Worm (Caenorhabditis elegans) whole organism, L4 larva: Measurements from ENCODE around the gene Y54E2A.4.

Experiments used
- D1046.2 ChIP-seq: fragments of 200-800 bp; sonication (Bioruptor generic); IDR thresholded peaks from 2 replicates; pipeline ENCODE4 v1.3.6; 2022; ENCODE audit warnings: missing genetic modification characterization, missing compliant biosample characterization
- F26F4.8 ChIP-seq: fragments of 200-800 bp; sonication (Bioruptor generic); conservative IDR thresholded peaks from 2 replicates; pipeline ENCODE4 v1.3.6; 2022; ENCODE audit warnings: missing genetic modification characterization, missing compliant biosample characterization
- F44E2.7 ChIP-seq: fragments of 200-800 bp; sonication (Bioruptor generic); IDR thresholded peaks from 2 replicates; pipeline ENCODE4 v2.1.2; 2022; ENCODE audit warnings: missing genetic modification characterization, missing compliant biosample characterization
- F49E8.2 ChIP-seq: sonication (generic microtip); optimal IDR thresholded peaks from 2 replicates; lab custom pipeline; 2016; ENCODE audit warnings: missing compliant biosample characterization, mild to moderate bottlenecking, missing genetic modification characterization, borderline replicate concordance
- T20F7.1 ChIP-seq: fragments of 200-800 bp; sonication (Bioruptor generic); optimal IDR thresholded peaks from 2 replicates; lab custom pipeline; 2018; ENCODE audit warnings: mild to moderate bottlenecking, missing genetic modification characterization, missing compliant biosample characterization
- T26A8.4 ChIP-seq: fragments of 200-800 bp; sonication (Bioruptor generic); IDR thresholded peaks from 2 replicates; pipeline ENCODE4 v1.3.6; 2022; ENCODE audit warnings: missing genetic modification characterization, missing compliant biosample characterization
- Y105C5A.15 ChIP-seq: fragments of 200-800 bp; sonication (Bioruptor generic); IDR thresholded peaks from 2 replicates; pipeline ENCODE4 v1.3.6; 2022; ENCODE audit warnings: missing genetic modification characterization, missing compliant biosample characterization
- Y48G9A.11 ChIP-seq: fragments of 200-800 bp; sonication (Bioruptor generic); IDR thresholded peaks from 2 replicates; pipeline ENCODE4 v1.3.6; 2022; ENCODE audit warnings: missing genetic modification reagents, missing genetic modification characterization, missing compliant biosample characterization
- Y75B8A.6 ChIP-seq: fragments of 200-800 bp; sonication (Bioruptor generic); IDR thresholded peaks from 2 replicates; pipeline ENCODE4 v1.3.6; 2022; ENCODE audit warnings: missing genetic modification reagents, missing genetic modification characterization, missing compliant biosample characterization
- ZK546.5 ChIP-seq, 2 experiments: sonication (generic microtip); optimal IDR thresholded peaks; 2 replicates each; lab custom pipeline; 2017; ENCODE audit warnings: missing biosample characterization in 2 of 2, missing genetic modification characterization in 2 of 2
- ama-1 ChIP-seq: fragments of 150-350 bp; optimal IDR thresholded peaks from 2 replicates; lab custom pipeline; 2014; ENCODE audit warnings: inconsistent platforms, mixed read lengths
- attf-4 ChIP-seq: sonication (generic microtip); optimal IDR thresholded peaks from 3 replicates; lab custom pipeline; 2017; ENCODE audit warnings: missing biosample characterization, missing genetic modification characterization
- ceh-20 ChIP-seq: fragments of 200-800 bp; sonication (Bioruptor generic); IDR thresholded peaks from 2 replicates; pipeline ENCODE4 v1.3.6; 2022; ENCODE audit warnings: missing genetic modification reagents, missing genetic modification characterization, missing compliant biosample characterization
- ceh-28 ChIP-seq: fragments of 150-350 bp; optimal IDR thresholded peaks from 2 replicates; lab custom pipeline; 2014; ENCODE audit warnings: missing biosample characterization, missing genetic modification reagents, missing genetic modification characterization
- ceh-32 ChIP-seq: sonication (generic microtip); optimal IDR thresholded peaks from 2 replicates; lab custom pipeline; 2016; ENCODE audit warnings: mild to moderate bottlenecking, missing genetic modification characterization, missing compliant biosample characterization; ENCODE audit not compliant: poor library complexity
- ceh-82 ChIP-seq: sonication (generic microtip); optimal IDR thresholded peaks from 2 replicates; lab custom pipeline; 2017; ENCODE audit warnings: missing biosample characterization, missing genetic modification characterization
- daf-12 ChIP-seq: fragments of 150-350 bp; optimal IDR thresholded peaks from 2 replicates; lab custom pipeline; 2014; ENCODE audit warnings: missing biosample characterization, missing genetic modification reagents, missing genetic modification characterization
- daf-8 ChIP-seq: fragments of 200-800 bp; sonication (Bioruptor generic); IDR thresholded peaks from 2 replicates; pipeline ENCODE4 v1.3.6; 2022; ENCODE audit warnings: missing genetic modification characterization, missing compliant biosample characterization
- dmd-6 ChIP-seq: fragments of 200-800 bp; sonication (Bioruptor generic); IDR thresholded peaks from 2 replicates; pipeline ENCODE4 v1.3.6; 2022; ENCODE audit warnings: missing genetic modification reagents, missing genetic modification characterization, missing compliant biosample characterization
- dmd-8 ChIP-seq: fragments of 200-800 bp; sonication (Bioruptor generic); IDR thresholded peaks from 2 replicates; pipeline ENCODE4 v1.3.6; 2022; ENCODE audit warnings: missing genetic modification characterization, missing compliant biosample characterization
- dmd-9 ChIP-seq: fragments of 200-800 bp; sonication (Bioruptor generic); IDR thresholded peaks from 2 replicates; pipeline ENCODE4 v1.3.6; 2022; ENCODE audit warnings: missing genetic modification reagents, missing genetic modification characterization, missing compliant biosample characterization
- dpl-1 ChIP-seq: fragments of 150-350 bp; optimal IDR thresholded peaks from 2 replicates; lab custom pipeline; 2014; ENCODE audit warnings: missing biosample characterization, missing genetic modification reagents, missing genetic modification characterization
- duxl-1 ChIP-seq: sonication (generic microtip); optimal IDR thresholded peaks from 2 replicates; lab custom pipeline; 2016; ENCODE audit warnings: mild to moderate bottlenecking, missing genetic modification characterization, moderate library complexity, missing compliant biosample characterization; ENCODE audit not compliant: poor library complexity
- fkh-10 ChIP-seq: fragments of 150-350 bp; optimal IDR thresholded peaks from 2 replicates; lab custom pipeline; 2014; ENCODE audit warnings: missing biosample characterization, missing genetic modification reagents, missing genetic modification characterization
- fos-1 ChIP-seq: fragments of 150-350 bp; optimal IDR thresholded peaks from 2 replicates; lab custom pipeline; 2014; ENCODE audit warnings: missing biosample characterization, missing genetic modification characterization
- gei-8 ChIP-seq: fragments of 200-800 bp; sonication (Bioruptor generic); optimal IDR thresholded peaks from 2 replicates; lab custom pipeline; 2018; ENCODE audit warnings: mild to moderate bottlenecking, missing genetic modification characterization, missing compliant biosample characterization
- hif-1 ChIP-seq, 2 experiments: sonication (generic microtip); optimal IDR thresholded peaks; 2 replicates each; lab custom pipeline; 2016 to 2017; ENCODE audit warnings: missing compliant biosample characterization in 2 of 2, missing genetic modification characterization in 2 of 2, missing genetic modification reagents in 2 of 2, missing genotype in 2 of 2, mild to moderate bottlenecking in 1 of 2
- hlh-11 ChIP-seq: fragments of 200-800 bp; sonication (Bioruptor generic); optimal IDR thresholded peaks from 2 replicates; lab custom pipeline; 2018; ENCODE audit warnings: mild to moderate bottlenecking, missing genetic modification characterization, missing compliant biosample characterization
- hmg-1.1 ChIP-seq: fragments of 200-800 bp; sonication (Bioruptor generic); IDR thresholded peaks from 2 replicates; pipeline ENCODE4 v1.3.6; 2022; ENCODE audit warnings: missing genetic modification reagents, missing genetic modification characterization, missing compliant biosample characterization
- jun-1 ChIP-seq: fragments of 150-350 bp; optimal IDR thresholded peaks from 2 replicates; lab custom pipeline; 2014; ENCODE audit warnings: missing biosample characterization, missing genetic modification reagents, missing genetic modification characterization
- lim-7 ChIP-seq: fragments of 200-800 bp; sonication (Bioruptor generic); IDR thresholded peaks from 2 replicates; pipeline ENCODE4 v1.3.6; 2022; ENCODE audit warnings: missing genetic modification characterization, missing compliant biosample characterization
- lin-1 ChIP-seq: fragments of 200-800 bp; sonication (Bioruptor generic); IDR thresholded peaks from 2 replicates; pipeline ENCODE4 v1.3.6; 2022; ENCODE audit warnings: missing genetic modification reagents, missing genetic modification characterization, missing compliant biosample characterization
- lin-38 ChIP-seq: fragments of 200-800 bp; sonication (Bioruptor generic); IDR thresholded peaks from 2 replicates; pipeline ENCODE4 v1.3.6; 2022; ENCODE audit warnings: missing genetic modification reagents, missing genetic modification characterization, missing compliant biosample characterization
- madf-5 ChIP-seq, 2 experiments: fragments of 200-800 bp; sonication (Bioruptor generic); IDR thresholded peaks; 2 replicates each; pipeline ENCODE4 v1.3.6; 2022; ENCODE audit warnings: missing compliant biosample characterization in 2 of 2, missing genetic modification characterization in 2 of 2
- mes-2 ChIP-seq: sonication (generic microtip); optimal IDR thresholded peaks from 2 replicates; lab custom pipeline; 2016; ENCODE audit warnings: missing genotype, mild to moderate bottlenecking, missing genetic modification characterization, missing compliant biosample characterization; ENCODE audit not compliant: poor library complexity, severe bottlenecking
- mxl-3 ChIP-seq: fragments of 200-800 bp; sonication (Bioruptor generic); optimal IDR thresholded peaks from 2 replicates; lab custom pipeline; 2018; ENCODE audit warnings: mild to moderate bottlenecking, missing genetic modification characterization, missing compliant biosample characterization
- nhr-102 ChIP-seq: sonication (generic microtip); optimal IDR thresholded peaks from 2 replicates; lab custom pipeline; 2016; ENCODE audit warnings: mild to moderate bottlenecking, missing genetic modification characterization, moderate library complexity, missing compliant biosample characterization
- nhr-25 ChIP-seq: sonication (generic microtip); optimal IDR thresholded peaks from 2 replicates; lab custom pipeline; 2017; ENCODE audit warnings: missing genetic modification characterization, mild to moderate bottlenecking, missing compliant biosample characterization, antibody characterized with exemption, moderate library complexity, borderline replicate concordance; ENCODE audit not compliant: insufficient read depth
- nhr-41 ChIP-seq: fragments of 200-800 bp; sonication (Bioruptor generic); IDR thresholded peaks from 2 replicates; pipeline ENCODE4 v1.3.6; 2022; ENCODE audit warnings: missing genetic modification reagents, missing genetic modification characterization, missing compliant biosample characterization
- php-3 ChIP-seq: fragments of 200-800 bp; sonication (Bioruptor generic); IDR thresholded peaks from 2 replicates; pipeline ENCODE4 v1.3.6; 2022; ENCODE audit warnings: missing genetic modification reagents, missing genetic modification characterization, missing compliant biosample characterization
- pqm-1 ChIP-seq: sonication (generic microtip); optimal IDR thresholded peaks from 2 replicates; lab custom pipeline; 2017; ENCODE audit warnings: missing biosample characterization, missing genetic modification characterization
- rbr-2 ChIP-seq: sonication (generic microtip); optimal IDR thresholded peaks from 2 replicates; lab custom pipeline; 2016; ENCODE audit warnings: missing genotype, missing genetic modification characterization, missing compliant biosample characterization
- saeg-2 ChIP-seq: fragments of 200-800 bp; sonication (Bioruptor generic); IDR thresholded peaks from 2 replicates; pipeline ENCODE4 v1.3.6; 2022; ENCODE audit warnings: missing genetic modification reagents, missing genetic modification characterization, missing compliant biosample characterization
- sdz-12 ChIP-seq: fragments of 200-800 bp; sonication (Bioruptor generic); optimal IDR thresholded peaks from 2 replicates; lab custom pipeline; 2018; ENCODE audit warnings: mild to moderate bottlenecking, missing genetic modification characterization, missing compliant biosample characterization
- set-16 ChIP-seq: fragments of 200-800 bp; sonication (Bioruptor generic); IDR thresholded peaks from 2 replicates; pipeline ENCODE4 v1.3.6; 2022; ENCODE audit warnings: missing genetic modification reagents, missing genetic modification characterization, missing compliant biosample characterization
- skn-1 ChIP-seq: fragments of 150-350 bp; optimal IDR thresholded peaks from 2 replicates; lab custom pipeline; 2014; ENCODE audit warnings: missing biosample characterization, missing genetic modification characterization
- snpc-4 ChIP-seq: fragments of 150-350 bp; optimal IDR thresholded peaks from 2 replicates; lab custom pipeline; 2014; ENCODE audit warnings: missing biosample characterization, missing genetic modification characterization
- spr-3 ChIP-seq: fragments of 200-800 bp; sonication (Bioruptor generic); optimal IDR thresholded peaks from 2 replicates; lab custom pipeline; 2018; ENCODE audit warnings: mild to moderate bottlenecking, missing genetic modification characterization, missing compliant biosample characterization
- vab-7 ChIP-seq: fragments of 200-800 bp; sonication (Bioruptor generic); IDR thresholded peaks from 2 replicates; pipeline ENCODE4 v1.3.6; 2022; ENCODE audit warnings: missing genetic modification reagents, missing genetic modification characterization, missing compliant biosample characterization
- zip-2 ChIP-seq: fragments of 150-350 bp; optimal IDR thresholded peaks from 2 replicates; lab custom pipeline; 2014; ENCODE audit warnings: missing biosample characterization, missing genetic modification characterization
- ztf-11 ChIP-seq: fragments of 150-350 bp; optimal IDR thresholded peaks from 2 replicates; lab custom pipeline; 2014; ENCODE audit warnings: missing biosample characterization, missing genetic modification characterization
- ztf-7 ChIP-seq: fragments of 150-350 bp; optimal IDR thresholded peaks from 2 replicates; lab custom pipeline; 2014; ENCODE audit warnings: missing biosample characterization, missing genetic modification characterization

Gene Y54E2A.4

ce11 chrII:14822419-14822818, 68.0 kb downstream of the Y54E2A.4 start (continued):
- TF ChIP-seq attf-4 (tag; lab: Kevin White, UChicago) (no peak), nhr-41 (GFP tag; lab: Robert Waterston, UW) (no peak), Y75B8A.6 (GFP tag; lab: Robert Waterston, UW) (no peak), rbr-2 (tag; lab: Kevin White, UChicago) (peak; percentile 22), F44E2.7 (GFP tag; lab: Robert Waterston, UW) (no peak), duxl-1 (tag; lab: Kevin White, UChicago) (no peak), T26A8.4 (no peak), jun-1 (no peak), skn-1 (tag; lab: Kevin White, UChicago) (no peak), dmd-9 (no peak), lim-7 (GFP tag; lab: Robert Waterston, UW) (no peak), ZK546.5 (tag; optimal IDR thresholded peaks at IDR 0.05; lab: Kevin White, UChicago) (no peak), nhr-25 (tag; lab: Kevin White, UChicago) (peak; percentile 78), snpc-4 (tag; lab: Kevin White, UChicago) (no peak), lin-38 (no peak), ama-1 (lab: Kevin White, UChicago) (no peak), php-3 (0 out of 2 replicates have a peak, but pooled peaks have one; percentile 21), ceh-28 (tag; lab: Kevin White, UChicago) (no peak), zip-2 (tag; lab: Kevin White, UChicago) (no peak), ceh-32 (tag; lab: Kevin White, UChicago) (no peak), gei-8 (GFP tag; lab: Kevin White, UChicago) (no peak), ceh-20 (GFP tag; lab: Robert Waterston, UW) (no peak), fkh-10 (GFP tag; lab: Kevin White, UChicago) (no peak), set-16 (GFP tag; lab: Robert Waterston, UW) (no peak), ztf-11 (tag; lab: Kevin White, UChicago) (no peak), daf-12 (tag; lab: Kevin White, UChicago) (no peak), Y48G9A.11 (no peak), mxl-3 (GFP tag; lab: Kevin White, UChicago) (peak; percentile 82), fos-1 (no peak), ztf-7 (tag; lab: Kevin White, UChicago) (no peak), dmd-6 (peak; percentile 92), hmg-1.1 (GFP tag; lab: Robert Waterston, UW) (peak; percentile 54; the same call in 1 of the 2 replicates), madf-5 (GFP tag; IDR thresholded peaks at IDR 0.05; lab: Robert Waterston, UW) (no peak), daf-8 (no peak), mes-2 (tag; lab: Kevin White, UChicago) (peak; percentile 63), saeg-2 (no peak), spr-3 (no peak), hif-1 (tag; optimal IDR thresholded peaks at IDR 0.05; lab: Kevin White, UChicago) (peak in 1 of 2 experiments; percentile 3), D1046.2 (GFP tag; lab: Robert Waterston, UW) (no peak), hlh-11 (tag; lab: Kevin White, UChicago) (peak; percentile 88), F49E8.2 (no peak), nhr-102 (tag; lab: Kevin White, UChicago) (peak; percentile 66), dpl-1 (GFP tag; lab: Kevin White, UChicago) (peak; percentile 60), ceh-82 (tag; lab: Kevin White, UChicago) (no peak), vab-7 (GFP tag; lab: Robert Waterston, UW) (no peak), Y105C5A.15 (GFP tag; lab: Robert Waterston, UW) (no peak), pqm-1 (tag; lab: Kevin White, UChicago) (no peak), F26F4.8 (GFP tag; lab: Robert Waterston, UW) (no peak), lin-1 (GFP tag; lab: Robert Waterston, UW) (peak; percentile 21; the same call in 1 of the 2 replicates), sdz-12 (GFP tag; lab: Kevin White, UChicago) (no peak), dmd-8 (GFP tag; lab: Robert Waterston, UW) (no peak), T20F7.1 (GFP tag; lab: Kevin White, UChicago) (no peak)
